Fruit fly (Drosophila melanogaster) whole organism, embryonic: Measurements from ENCODE around the gene CG4962.

Source experiments
- Atf-2 ChIP-seq: fragments of 200-800 bp; sonication (Bioruptor generic); optimal IDR thresholded peaks from 2 replicates; lab custom pipeline; 2016; ENCODE audit warnings: missing biosample characterization, missing genetic modification characterization
- BEAF-32 ChIP-seq: fragments of 200-800 bp; sonication (Bioruptor generic); optimal IDR thresholded peaks from 3 replicates; lab custom pipeline; 2017; ENCODE audit warnings: missing biosample characterization, missing genetic modification characterization, mild to moderate bottlenecking, moderate library complexity, missing genetic modification reagents
- Blimp-1 ChIP-seq: fragments of 200-800 bp; sonication (Bioruptor generic); optimal IDR thresholded peaks from 3 replicates; lab custom pipeline; 2018; ENCODE audit warnings: missing biosample characterization, missing genetic modification characterization, mild to moderate bottlenecking, moderate library complexity, missing genetic modification reagents
- CG10274 ChIP-seq: fragments of 200-800 bp; sonication (Bioruptor generic); optimal IDR thresholded peaks from 3 replicates; lab custom pipeline; 2017; ENCODE audit warnings: missing biosample characterization, mild to moderate bottlenecking, missing genetic modification characterization
- CG11398 ChIP-seq: fragments of 200-800 bp; sonication (Bioruptor generic); optimal IDR thresholded peaks from 2 replicates; lab custom pipeline; 2016; ENCODE audit warnings: missing biosample characterization, missing genetic modification characterization
- CG18476 ChIP-seq: fragments of 200-800 bp; sonication (Bioruptor generic); optimal IDR thresholded peaks from 2 replicates; lab custom pipeline; 2016; ENCODE audit warnings: missing biosample characterization, mild to moderate bottlenecking, missing genetic modification characterization
- CG2116 ChIP-seq: fragments of 200-800 bp; sonication (Bioruptor generic); optimal IDR thresholded peaks from 3 replicates; lab custom pipeline; 2018; ENCODE audit warnings: missing biosample characterization, mild to moderate bottlenecking, missing genetic modification characterization
- CG2120 ChIP-seq: fragments of 200-800 bp; sonication (Bioruptor generic); optimal IDR thresholded peaks from 3 replicates; lab custom pipeline; 2016; ENCODE audit warnings: missing biosample characterization, missing genetic modification characterization
- CG34422 ChIP-seq: fragments of 200-800 bp; sonication (Bioruptor generic); IDR thresholded peaks from 3 replicates; pipeline ENCODE4 v1.3.6; 2022; ENCODE audit warnings: missing biosample characterization, missing genetic modification characterization
- CG42726 ChIP-seq: fragments of 200-800 bp; sonication (Bioruptor generic); IDR thresholded peaks from 2 replicates; pipeline ENCODE4 v1.3.6; 2022; ENCODE audit warnings: missing biosample characterization, missing genetic modification characterization; ENCODE audit not compliant: partially characterized antibody
- CG4617 ChIP-seq: fragments of 200-800 bp; sonication (Bioruptor generic); optimal IDR thresholded peaks from 3 replicates; lab custom pipeline; 2016; ENCODE audit warnings: missing biosample characterization, missing genetic modification characterization, borderline replicate concordance
- CG6272 ChIP-seq: fragments of 200-800 bp; sonication (Bioruptor generic); IDR thresholded peaks from 2 replicates; pipeline ENCODE4 v1.3.6; 2022; ENCODE audit warnings: missing biosample characterization, missing genetic modification characterization
- CG8281 ChIP-seq: fragments of 200-800 bp; sonication (Bioruptor generic); optimal IDR thresholded peaks from 2 replicates; lab custom pipeline; 2018; ENCODE audit warnings: missing biosample characterization, mild to moderate bottlenecking, missing genetic modification characterization, moderate library complexity
- CG8478 ChIP-seq: fragments of >200 bp; optimal IDR thresholded peaks from 2 replicates; lab custom pipeline; 2018
- CkIIα-i1 ChIP-seq: fragments of 200-800 bp; sonication (Bioruptor generic); IDR thresholded peaks from 2 replicates; pipeline ENCODE4 v1.3.6; 2022; ENCODE audit warnings: missing biosample characterization, missing genetic modification characterization
- Dek ChIP-seq: fragments of 200-800 bp; sonication (Bioruptor generic); optimal IDR thresholded peaks from 3 replicates; lab custom pipeline; 2019; ENCODE audit warnings: missing biosample characterization, mild to moderate bottlenecking, missing genetic modification characterization, moderate library complexity
- Dip3 ChIP-seq: fragments of 200-800 bp; sonication (Bioruptor generic); optimal IDR thresholded peaks from 3 replicates; lab custom pipeline; 2016; ENCODE audit warnings: missing biosample characterization, missing genetic modification characterization
- Dref ChIP-seq: fragments of 200-800 bp; sonication (Bioruptor generic); IDR thresholded peaks from 2 replicates; pipeline ENCODE4 v1.3.6; 2022; ENCODE audit warnings: missing biosample characterization, missing genetic modification characterization
- Ets65A ChIP-seq: fragments of 200-800 bp; sonication (Bioruptor generic); peaks from one replicate; lab custom pipeline; 2016; ENCODE audit warnings: missing biosample characterization, missing genetic modification characterization
- Neu2 ChIP-seq: fragments of 200-800 bp; sonication (Bioruptor generic); optimal IDR thresholded peaks from 3 replicates; lab custom pipeline; 2016; ENCODE audit warnings: missing biosample characterization, missing genetic modification characterization, borderline replicate concordance
- TFAM ChIP-seq: fragments of 200-800 bp; sonication (Bioruptor generic); optimal IDR thresholded peaks from 2 replicates; lab custom pipeline; 2017; ENCODE audit warnings: missing biosample characterization, missing genetic modification characterization, inconsistent platforms
- bsh ChIP-seq, 2 experiments: fragments of 200-800 bp; sonication (Bioruptor generic); optimal IDR thresholded peaks; 2 replicates each; lab custom pipeline; 2017 to 2018; ENCODE audit warnings: mild to moderate bottlenecking in 2 of 2, missing biosample characterization in 2 of 2, missing genetic modification characterization in 2 of 2, moderate library complexity in 1 of 2
- chinmo ChIP-seq: fragments of 200-800 bp; sonication (Bioruptor generic); IDR thresholded peaks from 4 replicates; pipeline ENCODE4 v1.3.6; 2022; ENCODE audit warnings: missing biosample characterization, missing genetic modification characterization; ENCODE audit not compliant: partially characterized antibody
- dati ChIP-seq: fragments of 200-800 bp; sonication (Bioruptor generic); IDR thresholded peaks from 2 replicates; pipeline ENCODE4 v1.3.6; 2022; ENCODE audit warnings: missing biosample characterization, missing genetic modification characterization
- ham ChIP-seq: fragments of 200-800 bp; sonication (Bioruptor generic); IDR thresholded peaks from 2 replicates; pipeline ENCODE4 v1.3.6; 2022; ENCODE audit warnings: missing biosample characterization, missing genetic modification characterization
- insv ChIP-seq, 2 experiments: fragments of 200-800 bp; sonication (Bioruptor generic); optimal IDR thresholded peaks; 3 replicates each; lab custom pipeline; 2016 to 2018; ENCODE audit warnings: missing biosample characterization in 2 of 2, missing genetic modification characterization in 2 of 2
- lilli ChIP-seq: fragments of 200-800 bp; sonication (Bioruptor generic); optimal IDR thresholded peaks from 3 replicates; lab custom pipeline; 2016; ENCODE audit warnings: missing biosample characterization, missing genetic modification characterization
- nerfin-2 ChIP-seq: fragments of 200-800 bp; sonication (Bioruptor generic); IDR thresholded peaks from 2 replicates; pipeline ENCODE4 v1.3.6; 2022; ENCODE audit warnings: missing biosample characterization, missing genetic modification characterization; ENCODE audit not compliant: partially characterized antibody
- onecut ChIP-seq: fragments of 200-800 bp; sonication (Bioruptor generic); IDR thresholded peaks from 2 replicates; pipeline ENCODE4 v1.3.6; 2022; ENCODE audit warnings: missing biosample characterization, missing genetic modification characterization
- sens ChIP-seq: fragments of 200-800 bp; sonication (Bioruptor generic); peaks from one replicate; lab custom pipeline; 2016; ENCODE audit warnings: missing biosample characterization, missing genetic modification characterization
- sens-2 ChIP-seq: fragments of 200-800 bp; sonication (Bioruptor generic); IDR thresholded peaks from 2 replicates; pipeline ENCODE4 v1.3.6; 2022; ENCODE audit warnings: missing biosample characterization, missing genetic modification characterization
- shn ChIP-seq: fragments of 200-800 bp; sonication (Bioruptor generic); optimal IDR thresholded peaks from 3 replicates; lab custom pipeline; 2016; ENCODE audit warnings: missing biosample characterization, missing genetic modification characterization
- sima ChIP-seq: fragments of 200-800 bp; sonication (Bioruptor generic); optimal IDR thresholded peaks from 2 replicates; lab custom pipeline; 2016; ENCODE audit warnings: missing biosample characterization, missing genetic modification characterization
- slbo ChIP-seq: fragments of 200-800 bp; sonication (Bioruptor generic); IDR thresholded peaks from 2 replicates; pipeline ENCODE4 v1.3.6; 2022; ENCODE audit warnings: missing biosample characterization, missing genetic modification characterization
- sug ChIP-seq: fragments of 200-800 bp; optimal IDR thresholded peaks from 2 replicates; lab custom pipeline; 2019; ENCODE audit warnings: missing biosample characterization, mild to moderate bottlenecking, missing genetic modification characterization, moderate library complexity
- tio ChIP-seq: fragments of 200-800 bp; sonication (Bioruptor generic); optimal IDR thresholded peaks from 2 replicates; lab custom pipeline; 2017; ENCODE audit warnings: missing biosample characterization, missing genetic modification characterization, inconsistent platforms
- vvl ChIP-seq: fragments of 200-800 bp; sonication (Bioruptor generic); IDR thresholded peaks from 2 replicates; pipeline ENCODE4 v1.3.6; 2022; ENCODE audit warnings: missing biosample characterization, missing genetic modification characterization

The CG4962 gene

DNA sequence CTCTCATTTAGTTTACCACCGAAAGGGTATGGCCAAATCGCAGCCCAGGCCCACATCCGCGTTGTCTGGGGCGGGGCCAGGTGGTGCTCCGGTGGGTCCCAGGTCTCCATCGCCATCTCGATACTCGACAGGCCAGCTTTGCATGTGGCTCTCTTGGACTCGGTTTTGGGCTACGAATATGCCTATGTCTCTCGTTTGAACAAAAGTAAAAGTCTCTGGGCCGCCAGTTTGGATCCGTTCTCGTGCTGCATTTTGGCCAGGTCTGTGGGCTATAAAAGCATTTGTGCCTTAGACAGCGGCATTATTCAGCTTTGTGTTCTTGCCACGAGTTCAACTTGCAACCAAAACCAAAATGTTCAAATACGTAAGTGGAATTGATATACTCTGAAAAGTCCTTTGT, 18.2 kb downstream of the CG4962 start, which contains the start of gene CG13065:
CG13065 (plus strand) TSS at position 301 of the 400 bp plus-strand sequence.
- no peak for TF ChIP-seq CG10274 (GFP tag; lab: Kevin White, UChicago)
- TF ChIP-seq slbo (GFP tag; lab: Robert Waterston, UW) = no peak
- no peak for TF ChIP-seq sug
- TF ChIP-seq dati (GFP tag; lab: Robert Waterston, UW) = no peak

DNA sequence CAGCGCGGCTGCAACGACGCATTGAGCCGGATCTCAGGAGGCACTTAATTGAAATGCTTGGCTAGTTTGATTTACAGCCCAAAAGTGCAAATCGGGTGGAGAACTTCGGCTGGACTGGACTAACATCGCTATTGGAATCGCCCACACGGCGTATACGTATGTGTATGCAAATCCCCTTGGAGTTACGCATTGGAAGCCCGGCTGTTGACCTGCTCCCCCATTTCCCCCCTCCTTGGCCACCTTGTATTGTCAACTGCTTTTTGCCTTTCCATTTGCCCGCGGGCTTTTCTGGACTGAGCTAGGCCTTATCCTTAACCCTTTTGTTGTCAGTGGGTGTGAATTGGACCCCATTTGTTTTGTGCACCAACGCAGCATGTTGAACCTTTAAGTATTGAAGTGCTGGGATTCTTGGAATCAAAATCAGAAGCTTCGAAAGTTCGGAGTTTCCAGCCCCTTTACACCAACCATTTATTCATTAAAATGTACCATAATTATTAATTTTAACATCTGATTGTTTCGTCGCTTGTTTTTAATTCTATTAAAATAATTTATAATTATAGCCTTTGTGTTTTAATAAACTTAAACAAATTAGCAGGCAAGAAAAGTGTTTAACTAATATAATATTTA, 19.8 kb downstream of the CG4962 start:
- TF ChIP-seq CG8281 (tag; lab: Kevin White, UChicago) (no peak), Dref (GFP tag; lab: Robert Waterston, UW) (0 out of 2 replicates have a peak, but pooled peaks have one; percentile 9), shn (no peak), Dek (tag; lab: Kevin White, UChicago) (no peak), Dip3 (GFP tag; lab: Kevin White, UChicago) (no peak), Atf-2 (no peak), Ets65A (GFP tag; lab: Kevin White, UChicago) (peak; percentile 11), CG2116 (GFP tag; lab: Kevin White, UChicago) (no peak), CG2120 (no peak)

DNA sequence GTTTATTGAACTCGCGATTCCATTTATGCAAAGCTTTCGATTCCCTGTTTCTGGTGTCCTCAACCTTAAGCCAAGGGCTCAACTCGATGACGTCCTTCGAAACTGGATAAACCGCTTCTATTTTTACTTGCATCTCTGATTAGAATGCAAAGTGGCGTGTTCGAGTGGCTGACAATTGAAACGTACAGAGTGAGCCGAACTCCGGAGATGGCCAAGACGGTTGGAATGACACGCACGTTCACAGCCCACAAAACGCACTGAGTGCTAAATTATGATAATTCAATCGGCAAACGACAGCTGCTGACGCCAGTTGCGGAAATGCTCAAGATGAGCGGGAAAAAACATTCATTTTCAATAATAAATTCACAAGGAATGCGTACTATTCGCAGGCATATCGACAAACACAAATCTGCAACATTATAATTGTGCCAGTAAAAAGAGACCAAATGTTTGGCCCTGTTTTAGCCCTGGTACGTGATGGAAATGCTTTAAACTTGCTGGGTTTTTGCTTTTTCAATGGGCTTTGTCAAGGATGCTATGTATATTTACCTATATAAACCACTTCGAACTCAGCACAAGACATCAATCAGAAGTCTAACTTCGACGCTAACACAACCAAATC, 22.9 kb downstream of the CG4962 start, which contains the start of gene CG13066:
CG13066 (plus strand) TSS at position 572 of the 622 bp plus-strand sequence.
- TF ChIP-seq sens (GFP tag; lab: Kevin White, UChicago) (peak; percentile 52), CG34422 (GFP tag; lab: Robert Waterston, UW) (no peak), ham (GFP tag; lab: Robert Waterston, UW) (no peak), bsh (GFP tag; optimal IDR thresholded peaks at IDR 0.05; lab: Kevin White, UChicago) (no peak), tio (no peak), sima (GFP tag; lab: Kevin White, UChicago) (no peak), sens-2 (GFP tag; lab: Robert Waterston, UW) (no peak), vvl (GFP tag; lab: Robert Waterston, UW) (peak; percentile 37; the same call in 1 of the 2 replicates), CG6272 (GFP tag; lab: Robert Waterston, UW) (no peak), CkIIα-i1 (GFP tag; lab: Robert Waterston, UW) (no peak), lilli (no peak), chinmo (0 out of 4 replicates have a peak, but pooled peaks have one; percentile 48)
- TF ChIP-seq, all 482 proteins: peak for 3

DNA sequence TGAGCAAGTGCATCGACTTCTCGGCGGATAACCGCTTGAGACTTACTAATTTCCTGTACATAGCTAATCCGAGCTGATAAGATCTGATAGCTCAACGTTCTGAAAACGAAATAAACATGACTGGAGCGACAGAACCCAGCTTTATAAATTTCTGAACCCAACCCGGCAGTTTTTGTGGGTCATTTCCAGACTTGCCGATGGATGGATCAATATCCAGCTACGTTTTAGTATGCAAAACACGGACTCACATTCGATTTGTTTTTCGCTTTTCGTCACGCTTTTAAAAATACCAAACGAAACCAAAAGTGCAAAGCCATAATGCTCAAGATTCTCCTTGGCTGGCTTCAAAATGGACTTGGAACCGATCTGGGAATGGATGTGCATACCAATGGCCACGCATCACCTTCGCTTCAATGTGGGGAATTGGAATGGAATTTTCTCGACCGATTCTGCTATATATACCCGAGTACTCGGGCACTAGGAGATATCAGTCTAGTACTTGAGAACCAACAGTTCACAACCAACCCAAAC, 24.5 kb downstream of the CG4962 start, which contains the start of the genes CG34248 and CG13067:
CG34248 (minus strand) TSS at position 101 of the 531 bp plus-strand sequence.
CG13067 (plus strand) TSS at position 481 of the 531 bp plus-strand sequence.
- TF ChIP-seq CG4617 (GFP tag; lab: Kevin White, UChicago) (no peak), CG42726 (no peak), CG11398 (GFP tag; lab: Kevin White, UChicago) (no peak), vvl (GFP tag; lab: Robert Waterston, UW) (peak; percentile 25; the same call in 1 of the 2 replicates), CG8478 (no peak), TFAM (no peak), CG18476 (GFP tag; lab: Kevin White, UChicago) (no peak), Neu2 (no peak), Dref (GFP tag; lab: Robert Waterston, UW) (no peak), BEAF-32 (GFP tag; lab: Kevin White, UChicago) (no peak), nerfin-2 (GFP tag; lab: Robert Waterston, UW) (no peak), onecut (no peak), Blimp-1 (GFP tag; lab: Kevin White, UChicago) (peak; percentile 80), insv (GFP tag; optimal IDR thresholded peaks at IDR 0.05; lab: Kevin White, UChicago) (no peak)
